Fruit fly (Drosophila melanogaster): ENCODE results near the gene fws.

The fws gene

dm6 chr2L:17470630-17471029 is 10.2 kb downstream of the fws start (continued):
- peak; percentile 17 for TF ChIP-seq Hsf (GFP tag; optimal IDR thresholded peaks at IDR 0.05)
- peak; percentile 24 for TF ChIP-seq CG17385 (GFP tag; optimal IDR thresholded peaks at IDR 0.05)
- no peak for TF ChIP-seq tgo (GFP tag; IDR thresholded peaks at IDR 0.05)
- peak; percentile 47 for TF ChIP-seq CG11398 (GFP tag; optimal IDR thresholded peaks at IDR 0.05)
- TF ChIP-seq Trl (optimal IDR thresholded peaks at IDR 0.05), result no peak
- TF ChIP-seq Trl (GFP tag; optimal IDR thresholded peaks at IDR 0.05), result peak; percentile 74
- TF ChIP-seq Dek (tag; optimal IDR thresholded peaks at IDR 0.05), result peak; percentile 69
- TF ChIP-seq bcd (GFP tag; optimal IDR thresholded peaks at IDR 0.05), result peak; percentile 55
- TF ChIP-seq CG6854 (GFP tag; optimal IDR thresholded peaks at IDR 0.05), result peak; percentile 80
- TF ChIP-seq pfk (GFP tag; optimal IDR thresholded peaks at IDR 0.05), result peak; percentile 16
- TF ChIP-seq CG2116 (GFP tag; optimal IDR thresholded peaks at IDR 0.05), result peak; percentile 13
- TF ChIP-seq ftz-f1 (GFP tag; optimal IDR thresholded peaks at IDR 0.05), result no peak
- no peak for TF ChIP-seq Xrp1 (GFP tag; IDR thresholded peaks at IDR 0.05)
- peak; percentile 77 for TF ChIP-seq CG6765 (GFP tag; optimal IDR thresholded peaks at IDR 0.05)
- TF ChIP-seq CG14667 (GFP tag; IDR thresholded peaks at IDR 0.05), result no peak
- no peak for TF ChIP-seq CG4820 (GFP tag; optimal IDR thresholded peaks at IDR 0.05)
- peak; percentile 87 for TF ChIP-seq rib (GFP tag; IDR thresholded peaks at IDR 0.05)
- peak; percentile 54 for TF ChIP-seq unpg (GFP tag; optimal IDR thresholded peaks at IDR 0.05)
- peak; percentile 62 for TF ChIP-seq mirr (GFP tag; optimal IDR thresholded peaks at IDR 0.05)
- no peak for TF ChIP-seq knrl (GFP tag; IDR thresholded peaks at IDR 0.05; ENCODE audit: partially characterized antibody)
- TF ChIP-seq cato (GFP tag; optimal IDR thresholded peaks at IDR 0.05; ENCODE audit: borderline replicate concordance), result no peak
- peak; percentile 85 for TF ChIP-seq Fer1 (GFP tag; optimal IDR thresholded peaks at IDR 0.05)
- TF ChIP-seq Vsx1 (GFP tag; optimal IDR thresholded peaks at IDR 0.05), result peak; percentile 33
- TF ChIP-seq pzg (GFP tag; optimal IDR thresholded peaks at IDR 0.05), result peak; percentile 2
- TF ChIP-seq HLH54F (GFP tag; optimal IDR thresholded peaks at IDR 0.05), result peak; percentile 2
- TF ChIP-seq pnt (GFP tag; optimal IDR thresholded peaks at IDR 0.05), result peak; percentile 6
- TF ChIP-seq Adf1 (GFP tag; IDR thresholded peaks at IDR 0.05), result peak; percentile 66
- TF ChIP-seq her (GFP tag; optimal IDR thresholded peaks at IDR 0.05), result peak; percentile 49
- peak; percentile 44; the same call in 1 of the 2 replicates for TF ChIP-seq CG17612 (GFP tag; IDR thresholded peaks at IDR 0.05)
- peak; percentile 73 for TF ChIP-seq CG6683 (GFP tag; optimal IDR thresholded peaks at IDR 0.05)
- peak; percentile 89 for TF ChIP-seq fd3F (GFP tag; optimal IDR thresholded peaks at IDR 0.05)
- TF ChIP-seq ttk (GFP tag; IDR thresholded peaks at IDR 0.05), result no peak
- TF ChIP-seq Bdp1 (GFP tag; optimal IDR thresholded peaks at IDR 0.05), result peak; percentile 35
- TF ChIP-seq CG13894 (tag; optimal IDR thresholded peaks at IDR 0.05), result peak; percentile 79
- TF ChIP-seq sob (GFP tag; IDR thresholded peaks at IDR 0.05), result peak; percentile 78; the same call in 1 of the 2 replicates
- TF ChIP-seq CG10366 (GFP tag; IDR thresholded peaks at IDR 0.05), result no peak
- peak; percentile 62 for TF ChIP-seq cwo (GFP tag; optimal IDR thresholded peaks at IDR 0.05)
- no peak for TF ChIP-seq slp2 (GFP tag; optimal IDR thresholded peaks at IDR 0.05)
- no peak for TF ChIP-seq onecut (GFP tag; IDR thresholded peaks at IDR 0.05)
- TF ChIP-seq CG9817 (tag; optimal IDR thresholded peaks at IDR 0.05), result peak; percentile 73
- TF ChIP-seq CG12659 (GFP tag; optimal IDR thresholded peaks at IDR 0.05), result peak; percentile 57
- TF ChIP-seq Dip3 (GFP tag; optimal IDR thresholded peaks at IDR 0.05), result peak; percentile 49
- peak; percentile 93 for TF ChIP-seq Med (GFP tag)
- no peak for TF ChIP-seq CG6654 (GFP tag; optimal IDR thresholded peaks at IDR 0.05)
- TF ChIP-seq nerfin-1 (tag; optimal IDR thresholded peaks at IDR 0.05), result no peak
- no peak for TF ChIP-seq CG3726 (GFP tag; IDR thresholded peaks at IDR 0.05)
- TF ChIP-seq CG13624 (GFP tag; optimal IDR thresholded peaks at IDR 0.05), result peak; percentile 65
- TF ChIP-seq CG1792 (GFP tag; optimal IDR thresholded peaks at IDR 0.05), result peak; percentile 22
- peak; percentile 57 for TF ChIP-seq CG34376 (GFP tag; optimal IDR thresholded peaks at IDR 0.05)
- TF ChIP-seq HHEX (GFP tag; optimal IDR thresholded peaks at IDR 0.05), result peak; percentile 76
- peak; percentile 72 for TF ChIP-seq CG10209 (GFP tag; optimal IDR thresholded peaks at IDR 0.05)

All from whole organism, embryonic.